Worm (Caenorhabditis elegans): Measurements from ENCODE around the gene Y66D12A.11.

The Y66D12A.11 gene

DNA sequence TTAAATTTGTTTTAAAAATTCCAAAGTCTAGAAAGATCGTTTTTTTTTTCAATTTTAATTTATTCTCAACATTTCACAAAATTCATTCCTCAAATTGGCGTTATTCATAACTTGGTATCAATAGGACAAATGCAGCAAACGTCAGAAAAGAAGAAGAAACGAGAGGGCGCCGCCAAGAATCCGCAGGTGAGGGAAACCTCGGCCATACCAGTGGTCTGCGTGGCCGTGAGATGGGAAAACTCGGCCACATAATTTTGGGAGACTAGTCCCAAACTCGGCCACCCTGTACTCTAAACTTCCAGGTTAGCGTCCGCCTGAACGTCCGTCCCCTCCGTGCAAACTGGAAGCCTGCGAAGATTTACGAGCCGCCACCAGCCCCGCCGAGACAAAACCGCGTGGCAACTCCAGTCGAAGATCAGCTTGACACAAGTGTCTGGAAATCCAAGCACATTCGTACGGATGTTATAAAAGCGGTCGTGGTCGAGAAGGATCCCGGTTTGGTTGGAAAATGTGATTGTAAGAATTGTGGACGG lies at the start of gene Y66D12A.11:
Gene Y66D12A.11 (plus strand): TSS at position 51 of the 533 bp plus-strand sequence.
- TF ChIP-seq ham-2 (GFP tag; optimal IDR thresholded peaks at IDR 0.05) (no peak), ceh-43 (GFP tag; optimal IDR thresholded peaks at IDR 0.05) (no peak), ztf-11 (tag; optimal IDR thresholded peaks at IDR 0.05) (no peak), M03D4.4 (tag; optimal IDR thresholded peaks at IDR 0.05) (no peak), sptf-1 (tag; optimal IDR thresholded peaks at IDR 0.05) (no peak), drap-1 (GFP tag; optimal IDR thresholded peaks at IDR 0.05) (no peak), nhr-2 (tag; optimal IDR thresholded peaks at IDR 0.05) (no peak), blmp-1 (tag; optimal IDR thresholded peaks at IDR 0.05) (no peak), lsy-2 (tag; optimal IDR thresholded peaks at IDR 0.05) (no peak), pha-4 (tag; optimal IDR thresholded peaks at IDR 0.05) (no peak), mab-5 (tag; optimal IDR thresholded peaks at IDR 0.05) (no peak), sem-2 (GFP tag; optimal IDR thresholded peaks at IDR 0.05) (no peak), lin-32 (GFP tag; optimal IDR thresholded peaks at IDR 0.05) (no peak), nhr-237 (tag; optimal IDR thresholded peaks at IDR 0.05) (no peak), bed-3 (GFP tag; optimal IDR thresholded peaks at IDR 0.05) (no peak), nhr-28 (tag; optimal IDR thresholded peaks at IDR 0.05) (no peak)

DNA sequence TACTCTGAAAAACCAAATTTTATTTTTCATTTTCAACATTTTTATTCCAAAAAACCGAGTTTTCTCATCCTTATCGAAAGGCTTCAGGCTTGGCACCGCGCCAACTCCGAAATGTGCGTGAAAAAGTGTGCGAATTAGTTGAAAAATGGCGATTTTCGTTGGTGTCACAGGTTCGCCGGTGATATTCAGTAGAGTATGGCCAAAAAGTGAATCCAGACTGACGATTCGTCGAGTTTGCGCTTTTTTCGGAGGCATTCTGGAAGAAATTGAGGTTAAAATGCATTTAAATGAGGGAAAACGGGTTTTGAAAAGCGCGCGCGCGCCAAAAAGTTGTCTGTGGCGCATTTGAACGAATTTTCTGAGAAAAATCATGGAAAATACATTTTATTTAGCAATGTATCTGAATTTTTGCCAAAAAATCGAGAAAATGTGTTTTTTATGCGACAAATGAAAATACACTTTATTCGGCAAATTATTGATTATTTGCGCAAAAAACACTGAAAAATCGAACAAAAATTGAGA lies 39.7 kb upstream of the Y66D12A.11 start, which contains the start of the genes Y66D12A.16 and such-1:
Gene Y66D12A.16 (plus strand): TSS at position 51 of the 522 bp plus-strand sequence.
Gene such-1 (minus strand): TSS at position 256 of the 522 bp plus-strand sequence.
- no peak for TF ChIP-seq nhr-12 (tag; optimal IDR thresholded peaks at IDR 0.05)
- no peak for TF ChIP-seq ces-1 (GFP tag; optimal IDR thresholded peaks at IDR 0.05)
- TF ChIP-seq ztf-11 (tag; optimal IDR thresholded peaks at IDR 0.05): no peak
- TF ChIP-seq elt-3 (tag; optimal IDR thresholded peaks at IDR 0.05): no peak
- no peak for TF ChIP-seq drap-1 (GFP tag; optimal IDR thresholded peaks at IDR 0.05)
- no peak for TF ChIP-seq blmp-1 (tag; optimal IDR thresholded peaks at IDR 0.05)
- TF ChIP-seq unc-120 (tag; optimal IDR thresholded peaks at IDR 0.05; ENCODE audit: poor library complexity, severe bottlenecking): no peak
- TF ChIP-seq mab-5 (tag; optimal IDR thresholded peaks at IDR 0.05): no peak
- TF ChIP-seq ham-2 (GFP tag; optimal IDR thresholded peaks at IDR 0.05): no peak
- TF ChIP-seq lsy-2 (tag; optimal IDR thresholded peaks at IDR 0.05): no peak
- no peak for TF ChIP-seq nhr-237 (tag; optimal IDR thresholded peaks at IDR 0.05)
- TF ChIP-seq sem-2 (GFP tag; optimal IDR thresholded peaks at IDR 0.05): no peak
- no peak for TF ChIP-seq cnd-1 (tag; optimal IDR thresholded peaks at IDR 0.05)
- no peak for TF ChIP-seq nhr-2 (tag; optimal IDR thresholded peaks at IDR 0.05)
- no peak for TF ChIP-seq ceh-83 (GFP tag; optimal IDR thresholded peaks at IDR 0.05)
- no peak for TF ChIP-seq ceh-43 (GFP tag; optimal IDR thresholded peaks at IDR 0.05)
- TF ChIP-seq sptf-1 (tag; optimal IDR thresholded peaks at IDR 0.05): no peak
- TF ChIP-seq tbx-8 (GFP tag; optimal IDR thresholded peaks at IDR 0.05): no peak
- TF ChIP-seq zip-8 (tag; optimal IDR thresholded peaks at IDR 0.05): no peak
- TF ChIP-seq bed-3 (GFP tag; optimal IDR thresholded peaks at IDR 0.05): no peak

- TF ChIP-seq tbx-8 (GFP tag; optimal IDR thresholded peaks at IDR 0.05): no peak
- TF ChIP-seq unc-39 (tag; optimal IDR thresholded peaks at IDR 0.05): no peak
- no peak for TF ChIP-seq nhr-237 (tag; optimal IDR thresholded peaks at IDR 0.05)
- no peak for TF ChIP-seq sptf-1 (tag; optimal IDR thresholded peaks at IDR 0.05)
- TF ChIP-seq blmp-1 (tag; optimal IDR thresholded peaks at IDR 0.05): no peak
- TF ChIP-seq snpc-4 (tag; optimal IDR thresholded peaks at IDR 0.05): no peak
These were observed 39.2 kb upstream of the Y66D12A.11 start for ce11 chrIII:11524073-11524472.

DNA sequence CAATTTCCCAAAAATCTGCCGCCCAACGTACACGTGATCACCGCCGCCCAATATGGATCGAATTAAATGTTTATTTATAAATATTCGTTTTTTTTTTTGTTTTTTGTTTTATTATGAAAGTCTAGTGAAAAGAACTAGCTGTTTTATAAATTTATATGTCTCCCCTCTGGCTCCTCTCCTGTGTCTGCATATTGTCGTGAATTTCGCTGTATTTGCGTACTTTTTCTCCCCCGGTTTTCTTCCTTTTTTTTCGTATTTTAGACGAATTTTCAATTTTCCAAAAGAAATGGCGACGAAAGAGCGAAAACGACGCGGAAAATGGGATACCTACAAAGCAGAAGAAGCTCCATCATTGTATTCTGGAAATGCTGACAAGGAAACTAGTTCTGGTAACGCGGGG lies 36.9 kb upstream of the Y66D12A.11 start, which contains the start of gene xpb-1:
Gene xpb-1 (plus strand): TSS at position 262 of the 400 bp plus-strand sequence.
- TF ChIP-seq nhr-12 (tag; optimal IDR thresholded peaks at IDR 0.05) (no peak), ces-1 (GFP tag; optimal IDR thresholded peaks at IDR 0.05) (no peak), tbx-8 (GFP tag; optimal IDR thresholded peaks at IDR 0.05) (no peak), nhr-28 (tag; optimal IDR thresholded peaks at IDR 0.05) (no peak), mab-5 (tag; optimal IDR thresholded peaks at IDR 0.05) (no peak)

DNA sequence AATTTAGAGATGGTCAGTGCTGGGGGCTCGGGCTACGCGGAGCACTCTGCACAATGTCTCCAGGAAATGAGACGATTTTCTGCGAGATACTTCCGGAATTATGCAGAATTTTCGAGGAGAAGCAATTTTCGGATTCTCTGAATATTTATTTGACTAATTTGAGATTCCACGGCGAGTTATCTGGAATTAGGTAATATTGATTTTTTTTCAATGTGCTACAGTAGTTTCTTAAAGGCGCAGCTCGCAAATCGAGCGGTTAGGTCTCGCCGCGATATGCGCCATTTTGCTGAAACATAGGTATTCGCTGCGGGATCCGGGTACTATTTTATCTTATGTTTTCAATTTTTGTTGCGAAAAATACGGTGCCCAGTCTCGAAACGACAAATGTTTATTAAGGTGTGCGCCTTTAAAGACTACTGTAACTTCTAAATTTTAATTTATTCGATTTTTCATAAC lies 28.6 kb upstream of the Y66D12A.11 start, which contains the start of gene nrps-1:
Gene nrps-1 (plus strand): TSS at position 51 of the 456 bp plus-strand sequence.
- TF ChIP-seq elt-3 (tag; optimal IDR thresholded peaks at IDR 0.05) (no peak), lsy-2 (tag; optimal IDR thresholded peaks at IDR 0.05) (no peak), ceh-83 (GFP tag; optimal IDR thresholded peaks at IDR 0.05) (no peak), nhr-28 (tag; optimal IDR thresholded peaks at IDR 0.05) (no peak), ceh-39 (tag; optimal IDR thresholded peaks at IDR 0.05) (no peak), hlh-1 (tag; optimal IDR thresholded peaks at IDR 0.05) (no peak), unc-39 (tag; optimal IDR thresholded peaks at IDR 0.05) (no peak), flh-1 (GFP tag; optimal IDR thresholded peaks at IDR 0.05) (no peak), unc-62 (GFP tag; optimal IDR thresholded peaks at IDR 0.05) (no peak)
